Fruit fly (Drosophila melanogaster) whole organism, embryonic: ENCODE measurements around the gene nxf2.

Experiments used
- BtbVII ChIP-seq: fragments of 200-800 bp; sonication (Bioruptor generic); optimal IDR thresholded peaks from 3 replicates; lab custom pipeline; 2017; ENCODE audit warnings: missing biosample characterization, mild to moderate bottlenecking, missing genetic modification characterization
- CG10366 ChIP-seq: fragments of 200-800 bp; sonication (Bioruptor generic); IDR thresholded peaks from 2 replicates; pipeline ENCODE4 v1.3.6; 2022; ENCODE audit warnings: missing biosample characterization, missing genetic modification characterization
- CG10431 ChIP-seq: fragments of 200-800 bp; sonication (Bioruptor generic); optimal IDR thresholded peaks from 3 replicates; lab custom pipeline; 2018; ENCODE audit warnings: missing biosample characterization, mild to moderate bottlenecking, missing genetic modification characterization
- CG11247 ChIP-seq: fragments of 200-800 bp; sonication (Bioruptor generic); IDR thresholded peaks from 2 replicates; pipeline ENCODE4 v1.3.6; 2022; ENCODE audit warnings: missing biosample characterization, missing genetic modification characterization
- CG11723 ChIP-seq: fragments of 200-800 bp; sonication (Bioruptor generic); optimal IDR thresholded peaks from 2 replicates; lab custom pipeline; 2017; ENCODE audit warnings: missing biosample characterization, mild to moderate bottlenecking, missing genetic modification characterization
- CG15073 ChIP-seq: fragments of 200-800 bp; sonication (Bioruptor generic); optimal IDR thresholded peaks from 2 replicates; lab custom pipeline; 2016; ENCODE audit warnings: missing biosample characterization, missing genetic modification characterization
- CG15479 ChIP-seq: fragments of 200-800 bp; sonication (Bioruptor generic); optimal IDR thresholded peaks from 3 replicates; lab custom pipeline; 2019; ENCODE audit warnings: missing biosample characterization, mild to moderate bottlenecking, missing genetic modification characterization, moderate library complexity
- CG1602 ChIP-seq: fragments of 200-800 bp; sonication (Bioruptor generic); optimal IDR thresholded peaks from 3 replicates; lab custom pipeline; 2016; ENCODE audit warnings: missing biosample characterization, missing genetic modification characterization
- CG17912 ChIP-seq: fragments of 200-800 bp; sonication (Bioruptor generic); optimal IDR thresholded peaks from 2 replicates; lab custom pipeline; 2018; ENCODE audit warnings: missing biosample characterization, mild to moderate bottlenecking, missing genetic modification characterization
- CG18476 ChIP-seq: fragments of 200-800 bp; sonication (Bioruptor generic); optimal IDR thresholded peaks from 2 replicates; lab custom pipeline; 2016; ENCODE audit warnings: missing biosample characterization, mild to moderate bottlenecking, missing genetic modification characterization
- CG33213 ChIP-seq: fragments of 200-800 bp; sonication (Bioruptor generic); optimal IDR thresholded peaks from 3 replicates; lab custom pipeline; 2016; ENCODE audit warnings: missing biosample characterization, missing genetic modification characterization
- CG3407 ChIP-seq: fragments of 200-800 bp; sonication (Bioruptor generic); optimal IDR thresholded peaks from 2 replicates; lab custom pipeline; 2018; ENCODE audit warnings: missing biosample characterization, mild to moderate bottlenecking, missing genetic modification characterization
- CG4820 ChIP-seq: fragments of 200-800 bp; sonication (Bioruptor generic); optimal IDR thresholded peaks from 3 replicates; lab custom pipeline; 2016; ENCODE audit warnings: missing biosample characterization, missing genetic modification characterization
- CG7372 ChIP-seq: fragments of 200-800 bp; sonication (Bioruptor generic); IDR thresholded peaks from 2 replicates; pipeline ENCODE4 v1.3.6; 2022; ENCODE audit warnings: missing biosample characterization, missing genetic modification characterization
- CG9609 ChIP-seq: fragments of 200-800 bp; sonication (Bioruptor generic); optimal IDR thresholded peaks from 3 replicates; lab custom pipeline; 2016; ENCODE audit warnings: missing biosample characterization, missing genetic modification characterization
- CG9817 ChIP-seq: fragments of 200-800 bp; sonication (Bioruptor generic); optimal IDR thresholded peaks from 2 replicates; lab custom pipeline; 2018; ENCODE audit warnings: missing biosample characterization, mild to moderate bottlenecking, missing genetic modification characterization, moderate library complexity
- CG9876 ChIP-seq: fragments of 200-800 bp; sonication (Bioruptor generic); optimal IDR thresholded peaks from 2 replicates; lab custom pipeline; 2016; ENCODE audit warnings: missing biosample characterization, missing genetic modification characterization
- D ChIP-seq, 2 experiments: fragments of 200-800 bp in 1 of 2; fragments of >200 bp in 1 of 2; sonication (Bioruptor generic) in 1 of 2; optimal IDR thresholded peaks; 2 replicates in 1 of 2; 3 replicates in 1 of 2; lab custom pipeline; 2017; ENCODE audit warnings: mild to moderate bottlenecking in 1 of 2, missing biosample characterization in 1 of 2, missing genetic modification characterization in 1 of 2, missing genetic modification reagents in 1 of 2
- Dbx ChIP-seq: fragments of 200-800 bp; sonication (Bioruptor generic); IDR thresholded peaks from 3 replicates; pipeline ENCODE4 v1.3.6; 2022; ENCODE audit warnings: missing biosample characterization, missing genetic modification characterization
- Doc2 ChIP-seq: fragments of 200-800 bp; sonication (Bioruptor generic); IDR thresholded peaks from 2 replicates; pipeline ENCODE4 v1.3.6; 2022; ENCODE audit warnings: missing biosample characterization, missing genetic modification characterization
- Dp ChIP-seq: fragments of 200-800 bp; sonication (Bioruptor generic); optimal IDR thresholded peaks from 2 replicates; lab custom pipeline; 2018; ENCODE audit warnings: missing biosample characterization, mild to moderate bottlenecking, missing genetic modification characterization, moderate library complexity
- Dref ChIP-seq: fragments of 200-800 bp; sonication (Bioruptor generic); IDR thresholded peaks from 2 replicates; pipeline ENCODE4 v1.3.6; 2022; ENCODE audit warnings: missing biosample characterization, missing genetic modification characterization
- Fer1 ChIP-seq: fragments of 200-800 bp; sonication (Bioruptor generic); optimal IDR thresholded peaks from 2 replicates; lab custom pipeline; 2017; ENCODE audit warnings: missing biosample characterization, mild to moderate bottlenecking, missing genetic modification characterization
- Fer3 ChIP-seq: fragments of 200-800 bp; sonication (Bioruptor generic); optimal IDR thresholded peaks from 2 replicates; lab custom pipeline; 2018; ENCODE audit warnings: missing biosample characterization, mild to moderate bottlenecking, missing genetic modification characterization, moderate library complexity
- HmgZ ChIP-seq: fragments of 200-800 bp; sonication (Bioruptor generic); optimal IDR thresholded peaks from 2 replicates; lab custom pipeline; 2018; ENCODE audit warnings: missing biosample characterization, mild to moderate bottlenecking, missing genetic modification characterization
- Hr3 ChIP-seq: fragments of 200-800 bp; sonication (Bioruptor generic); optimal IDR thresholded peaks from 3 replicates; lab custom pipeline; 2016; ENCODE audit warnings: missing biosample characterization, missing genetic modification characterization
- Kr ChIP-seq: fragments of 200-800 bp; sonication (Bioruptor generic); optimal IDR thresholded peaks from 2 replicates; lab custom pipeline; 2017; ENCODE audit warnings: missing biosample characterization, mild to moderate bottlenecking, missing genetic modification characterization
- Max ChIP-seq: fragments of 200-800 bp; sonication (Bioruptor generic); optimal IDR thresholded peaks from 2 replicates; lab custom pipeline; 2016; ENCODE audit warnings: missing biosample characterization, mild to moderate bottlenecking, missing genetic modification characterization
- Sin3A ChIP-seq: fragments of >200 bp; optimal IDR thresholded peaks from 2 replicates; lab custom pipeline; 2018
- Spps ChIP-seq: fragments of 200-800 bp; sonication (Bioruptor generic); optimal IDR thresholded peaks from 2 replicates; lab custom pipeline; 2018; ENCODE audit warnings: missing biosample characterization, mild to moderate bottlenecking, missing genetic modification characterization
- Tbp ChIP-seq: fragments of >200 bp; optimal IDR thresholded peaks from 2 replicates; lab custom pipeline; 2018; ENCODE audit warnings: missing biosample characterization, missing genetic modification characterization
- bab2 ChIP-seq: fragments of 200-800 bp; sonication (Bioruptor generic); optimal IDR thresholded peaks from 2 replicates; lab custom pipeline; 2016; ENCODE audit warnings: missing biosample characterization, missing genetic modification characterization
- cad ChIP-seq: fragments of >200 bp; optimal IDR thresholded peaks from 2 replicates; lab custom pipeline; 2017; ENCODE audit warnings: missing biosample characterization, missing genetic modification characterization
- chinmo ChIP-seq: fragments of 200-800 bp; sonication (Bioruptor generic); IDR thresholded peaks from 4 replicates; pipeline ENCODE4 v1.3.6; 2022; ENCODE audit warnings: missing biosample characterization, missing genetic modification characterization; ENCODE audit not compliant: partially characterized antibody
- croc ChIP-seq: fragments of 200-800 bp; sonication (Bioruptor generic); conservative IDR thresholded peaks from 3 replicates; pipeline ENCODE4 v1.3.6; 2022; ENCODE audit warnings: missing biosample characterization, missing genetic modification characterization
- crp ChIP-seq, 2 experiments: fragments of 200-800 bp; sonication (Bioruptor generic); optimal IDR thresholded peaks; 2 replicates in 1 of 2; 3 replicates in 1 of 2; lab custom pipeline; 2017; ENCODE audit warnings: missing biosample characterization in 2 of 2, missing genetic modification characterization in 2 of 2, mild to moderate bottlenecking in 1 of 2, moderate library complexity in 1 of 2
- da ChIP-seq: fragments of 200-800 bp; sonication (Bioruptor generic); optimal IDR thresholded peaks from 2 replicates; lab custom pipeline; 2016; ENCODE audit warnings: missing biosample characterization, missing genetic modification characterization
- dpn ChIP-seq, 2 experiments: fragments of 200-800 bp; sonication (Bioruptor generic); optimal IDR thresholded peaks; 3 replicates each; lab custom pipeline; 2016; ENCODE audit warnings: missing biosample characterization in 2 of 2, missing genetic modification characterization in 2 of 2
- eve ChIP-seq, 2 experiments: fragments of >200 bp; optimal IDR thresholded peaks; 2 replicates each; lab custom pipeline; 2017; ENCODE audit warnings: missing biosample characterization in 2 of 2, missing genetic modification characterization in 2 of 2
- fu2 ChIP-seq: fragments of 200-800 bp; sonication (Bioruptor generic); optimal IDR thresholded peaks from 2 replicates; lab custom pipeline; 2016; ENCODE audit warnings: missing biosample characterization, missing genetic modification characterization
- ham ChIP-seq: fragments of 200-800 bp; sonication (Bioruptor generic); IDR thresholded peaks from 2 replicates; pipeline ENCODE4 v1.3.6; 2022; ENCODE audit warnings: missing biosample characterization, missing genetic modification characterization
- hth ChIP-seq: fragments of >200 bp; optimal IDR thresholded peaks from 2 replicates; lab custom pipeline; 2017; ENCODE audit warnings: inconsistent platforms
- kah ChIP-seq: fragments of 200-800 bp; sonication (Bioruptor generic); optimal IDR thresholded peaks from 2 replicates; lab custom pipeline; 2018; ENCODE audit warnings: missing biosample characterization, mild to moderate bottlenecking, missing genetic modification characterization
- luna ChIP-seq: fragments of 200-800 bp; sonication (Bioruptor generic); optimal IDR thresholded peaks from 2 replicates; lab custom pipeline; 2016; ENCODE audit warnings: missing biosample characterization, missing genetic modification characterization
- nmo ChIP-seq: fragments of 200-800 bp; sonication (Bioruptor generic); optimal IDR thresholded peaks from 2 replicates; lab custom pipeline; 2018; ENCODE audit warnings: missing biosample characterization, mild to moderate bottlenecking, missing genetic modification characterization, moderate library complexity
- pb ChIP-seq: fragments of 200-800 bp; sonication (Bioruptor generic); optimal IDR thresholded peaks from 3 replicates; lab custom pipeline; 2016; ENCODE audit warnings: missing biosample characterization, missing genetic modification characterization
- psq ChIP-seq: fragments of 200-800 bp; sonication (Bioruptor generic); optimal IDR thresholded peaks from 2 replicates; lab custom pipeline; 2017; ENCODE audit warnings: missing biosample characterization, missing genetic modification characterization
- pum ChIP-seq: fragments of 200-800 bp; sonication (Bioruptor generic); optimal IDR thresholded peaks from 2 replicates; lab custom pipeline; 2016; ENCODE audit warnings: missing biosample characterization, missing genetic modification characterization
- trh ChIP-seq: fragments of 200-800 bp; sonication (Bioruptor generic); optimal IDR thresholded peaks from 2 replicates; lab custom pipeline; 2016; ENCODE audit warnings: missing biosample characterization, missing genetic modification characterization
- vnd ChIP-seq: fragments of 200-800 bp; sonication (Bioruptor generic); IDR thresholded peaks from 3 replicates; pipeline ENCODE4 v1.3.6; 2022; ENCODE audit warnings: missing biosample characterization, missing genetic modification characterization; ENCODE audit not compliant: partially characterized antibody
- zfh1 ChIP-seq: fragments of 200-800 bp; sonication (Bioruptor generic); IDR thresholded peaks from 3 replicates; pipeline ENCODE4 v1.3.6; 2022; ENCODE audit warnings: missing biosample characterization, missing genetic modification characterization

nxf2 gene

DNA sequence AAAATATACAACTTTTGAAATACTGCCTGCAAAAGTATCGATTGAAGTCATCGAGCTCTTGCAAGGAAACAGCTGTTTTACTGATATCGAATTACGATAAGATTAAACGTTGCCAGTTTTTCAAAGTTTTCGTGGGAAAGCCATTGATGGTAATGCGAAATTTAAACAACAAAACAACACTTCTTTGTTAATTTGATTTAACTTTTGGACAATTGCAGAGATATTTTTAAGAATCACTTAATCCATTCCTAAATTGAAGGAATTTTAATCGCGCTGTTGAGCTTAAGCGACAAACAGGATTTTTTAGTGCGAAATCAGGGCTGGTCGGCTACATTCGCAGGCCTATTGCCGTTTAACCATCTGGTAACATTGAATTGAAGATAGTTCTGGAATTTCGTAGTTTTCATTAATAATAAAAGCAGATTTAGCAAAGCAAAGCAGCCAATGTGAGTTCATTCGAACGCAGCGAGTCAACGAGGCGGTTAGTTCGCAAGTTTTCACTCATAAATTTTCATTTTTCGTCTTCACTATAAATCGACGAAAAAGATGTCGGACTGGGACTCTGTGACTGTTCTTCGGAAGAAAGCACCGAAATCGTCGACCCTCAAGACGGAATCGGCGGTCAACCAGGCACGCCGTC is 5.7 kb downstream of the nxf2 start, which contains the start of gene mbf1 (continued):
- TF ChIP-seq Max: no peak
- no peak for TF ChIP-seq Doc2 (GFP tag; lab: Robert Waterston, UW)
- TF ChIP-seq bab2 (GFP tag; lab: Kevin White, UChicago): peak; percentile 16
- no peak for TF ChIP-seq ham
- TF ChIP-seq BtbVII (GFP tag; lab: Kevin White, UChicago): peak; percentile 15
- no peak for TF ChIP-seq trh (GFP tag; lab: Kevin White, UChicago)
- TF ChIP-seq dpn (GFP tag; optimal IDR thresholded peaks at IDR 0.05; lab: Kevin White, UChicago): peak in 1 of 2 experiments; percentile 4
- peak; percentile 88 for TF ChIP-seq Sin3A (lab: Kevin White, UChicago)
- TF ChIP-seq Hr3 (GFP tag; lab: Kevin White, UChicago): no peak
- no peak for TF ChIP-seq CG18476
- TF ChIP-seq CG11247 (GFP tag; lab: Robert Waterston, UW): no peak
- TF ChIP-seq CG15073 (GFP tag; lab: Kevin White, UChicago): no peak
- TF ChIP-seq CG33213: peak; percentile 8
- TF ChIP-seq zfh1 (GFP tag; lab: Robert Waterston, UW): no peak
- peak; percentile 62 to 92 for TF ChIP-seq crp (GFP tag; optimal IDR thresholded peaks at IDR 0.05; lab: Kevin White, UChicago)
- no peak for TF ChIP-seq chinmo (GFP tag; lab: Robert Waterston, UW)
- TF ChIP-seq CG17912: no peak
- TF ChIP-seq croc (GFP tag; lab: Robert Waterston, UW): no peak
- TF ChIP-seq pum (GFP tag; lab: Kevin White, UChicago): no peak
- peak; percentile 67 for TF ChIP-seq Dref (GFP tag; lab: Robert Waterston, UW)
- TF ChIP-seq Fer3 (tag; lab: Kevin White, UChicago): no peak
- no peak for TF ChIP-seq CG1602
- TF ChIP-seq CG9609 (GFP tag; lab: Kevin White, UChicago): no peak
- TF ChIP-seq Dp (GFP tag; lab: Kevin White, UChicago): peak; percentile 72
- TF ChIP-seq Dbx (GFP tag; lab: Robert Waterston, UW): 0 out of 3 replicates have a peak, but pooled peaks have one; percentile 14
- peak; percentile 53 for TF ChIP-seq HmgZ
- no peak for TF ChIP-seq Tbp
- no peak for TF ChIP-seq pb (GFP tag; lab: Kevin White, UChicago)
- TF ChIP-seq CG15479: no peak
- TF ChIP-seq CG11723 (GFP tag; lab: Kevin White, UChicago): no peak
- TF ChIP-seq hth (lab: Kevin White, UChicago): no peak
- TF ChIP-seq cad (GFP tag; lab: Kevin White, UChicago): no peak
- TF ChIP-seq D (optimal IDR thresholded peaks at IDR 0.05; lab: Kevin White, UChicago): no peak
- no peak for TF ChIP-seq D (GFP tag; optimal IDR thresholded peaks at IDR 0.05; lab: Kevin White, UChicago)
- no peak for TF ChIP-seq CG3407 (GFP tag; lab: Kevin White, UChicago)
- no peak for TF ChIP-seq CG4820 (GFP tag; lab: Kevin White, UChicago)
- TF ChIP-seq fu2 (GFP tag; lab: Kevin White, UChicago): no peak
- no peak for TF ChIP-seq luna (GFP tag; lab: Kevin White, UChicago)
- TF ChIP-seq CG7372 (GFP tag; lab: Robert Waterston, UW): no peak
- TF ChIP-seq eve (GFP tag; optimal IDR thresholded peaks at IDR 0.05; lab: Kevin White, UChicago): no peak
- no peak for TF ChIP-seq vnd (GFP tag; lab: Robert Waterston, UW)
- no peak for TF ChIP-seq kah (GFP tag; lab: Kevin White, UChicago)
- no peak for TF ChIP-seq CG10366
- TF ChIP-seq nmo (GFP tag; lab: Kevin White, UChicago): peak; percentile 61
- TF ChIP-seq CG9876 (GFP tag; lab: Kevin White, UChicago): no peak
- TF ChIP-seq da (GFP tag; lab: Kevin White, UChicago): no peak
- TF ChIP-seq psq (GFP tag; lab: Kevin White, UChicago): no peak
- no peak for TF ChIP-seq Fer1 (GFP tag; lab: Kevin White, UChicago)
- TF ChIP-seq CG9817 (tag; lab: Kevin White, UChicago): no peak
- no peak for TF ChIP-seq CG10431 (GFP tag; lab: Kevin White, UChicago)
- no peak for TF ChIP-seq Kr (GFP tag; lab: Kevin White, UChicago)
- TF ChIP-seq Spps (tag; lab: Kevin White, UChicago): no peak
